Worm (Caenorhabditis elegans) whole organism, L1 larva: ENCODE data around the gene Y57G11C.23.

Experiments
- C04F5.9 ChIP-seq: sonication (generic microtip); optimal IDR thresholded peaks from 2 replicates; lab custom pipeline; 2016; ENCODE audit warnings: missing genetic modification characterization, missing compliant biosample characterization
- alr-1 ChIP-seq: fragments of 200-800 bp; sonication (Bioruptor generic); optimal IDR thresholded peaks from 2 replicates; lab custom pipeline; 2018; ENCODE audit warnings: borderline replicate concordance, mild to moderate bottlenecking, missing genetic modification characterization, missing compliant biosample characterization
- ama-1 ChIP-seq: fragments of 150-350 bp; optimal IDR thresholded peaks from 2 replicates; lab custom pipeline; 2014
- blmp-1 ChIP-seq: fragments of 150-350 bp; optimal IDR thresholded peaks from 2 replicates; lab custom pipeline; 2014; ENCODE audit warnings: missing biosample characterization, missing genetic modification characterization
- ceh-8 ChIP-seq: fragments of 200-800 bp; sonication (Bioruptor generic); optimal IDR thresholded peaks from 2 replicates; lab custom pipeline; 2018; ENCODE audit warnings: mild to moderate bottlenecking, missing genetic modification characterization, moderate library complexity, missing compliant biosample characterization
- ceh-82 ChIP-seq, 3 experiments: fragments of 150-350 bp in 1 of 3; sonication (generic microtip) in 2 of 3; optimal IDR thresholded peaks; 2 replicates each; lab custom pipeline; 2014 to 2017; ENCODE audit warnings: missing biosample characterization in 3 of 3, missing genetic modification characterization in 3 of 3
- ceh-90 ChIP-seq: sonication (generic microtip); optimal IDR thresholded peaks from 2 replicates; lab custom pipeline; 2016; ENCODE audit warnings: missing genetic modification characterization, missing compliant biosample characterization
- ces-1 ChIP-seq: fragments of 150-350 bp; optimal IDR thresholded peaks from 2 replicates; lab custom pipeline; 2014; ENCODE audit warnings: missing biosample characterization, missing genetic modification reagents, missing genetic modification characterization
- dpl-1 ChIP-seq, 3 experiments: fragments of 150-350 bp in 2 of 3; sonication (generic microtip) in 1 of 3; optimal IDR thresholded peaks; 2 replicates each; lab custom pipeline; 2014 to 2017; ENCODE audit warnings: missing biosample characterization in 3 of 3, missing genetic modification characterization in 3 of 3, missing genetic modification reagents in 3 of 3
- dsc-1 ChIP-seq: sonication (generic microtip); optimal IDR thresholded peaks from 2 replicates; lab custom pipeline; 2016; ENCODE audit warnings: mild to moderate bottlenecking, missing genetic modification characterization, missing compliant biosample characterization
- egl-13 ChIP-seq: sonication (generic microtip); optimal IDR thresholded peaks from 2 replicates; lab custom pipeline; 2016; ENCODE audit warnings: missing genotype, missing genetic modification reagents, missing genetic modification characterization, missing compliant biosample characterization
- egl-27 ChIP-seq, 2 experiments: fragments of 150-350 bp in 1 of 2; sonication (generic microtip); optimal IDR thresholded peaks; 3 replicates each; lab custom pipeline; 2017 to 2018; ENCODE audit warnings: missing biosample characterization in 2 of 2, missing genetic modification characterization in 2 of 2, missing genetic modification reagents in 2 of 2
- elt-2 ChIP-seq: sonication (generic microtip); optimal IDR thresholded peaks from 2 replicates; lab custom pipeline; 2016; ENCODE audit warnings: missing genetic modification characterization, mild to moderate bottlenecking, inconsistent platforms, missing compliant biosample characterization, missing genetic modification reagents
- elt-3 ChIP-seq, 6 experiments: fragments of 150-350 bp in 1 of 6; sonication (generic microtip); optimal IDR thresholded peaks; 2 replicates each; lab custom pipeline; 2017 to 2018; ENCODE audit warnings: missing biosample characterization in 6 of 6, missing genetic modification characterization in 6 of 6, inconsistent platforms in 1 of 6
- fos-1 ChIP-seq: fragments of 150-350 bp; optimal IDR thresholded peaks from 2 replicates; lab custom pipeline; 2014; ENCODE audit warnings: missing biosample characterization, missing genetic modification characterization
- hlh-17 ChIP-seq: fragments of 200-800 bp; sonication (Bioruptor generic); optimal IDR thresholded peaks from 2 replicates; lab custom pipeline; 2018; ENCODE audit warnings: missing genetic modification characterization, mild to moderate bottlenecking, missing compliant biosample characterization, moderate library complexity, borderline replicate concordance
- hlh-4 ChIP-seq: sonication (generic microtip); optimal IDR thresholded peaks from 2 replicates; lab custom pipeline; 2016; ENCODE audit warnings: mild to moderate bottlenecking, missing genetic modification characterization, missing compliant biosample characterization
- hpl-2 ChIP-seq: fragments of 150-350 bp; optimal IDR thresholded peaks from 2 replicates; lab custom pipeline; 2014; ENCODE audit warnings: missing biosample characterization, missing genetic modification reagents, missing genetic modification characterization
- irx-1 ChIP-seq: sonication (generic microtip); optimal IDR thresholded peaks from 2 replicates; lab custom pipeline; 2016; ENCODE audit warnings: missing genetic modification characterization, missing compliant biosample characterization
- isw-1 ChIP-seq: fragments of 200-800 bp; sonication (Bioruptor generic); IDR thresholded peaks from 2 replicates; pipeline ENCODE4 v1.3.6; 2022; ENCODE audit warnings: missing genetic modification characterization, missing compliant biosample characterization
- lin-13 ChIP-seq: fragments of 150-350 bp; optimal IDR thresholded peaks from 2 replicates; lab custom pipeline; 2014; ENCODE audit warnings: missing biosample characterization, missing genetic modification reagents, missing genetic modification characterization
- lin-14 ChIP-seq: fragments of 200-800 bp; sonication (Bioruptor generic); optimal IDR thresholded peaks from 2 replicates; lab custom pipeline; 2018; ENCODE audit warnings: mild to moderate bottlenecking, missing genetic modification characterization, moderate library complexity, missing compliant biosample characterization
- lin-15B ChIP-seq: fragments of 150-350 bp; sonication (generic microtip); optimal IDR thresholded peaks from 3 replicates; lab custom pipeline; 2014; ENCODE audit warnings: missing biosample characterization, missing genetic modification characterization
- lin-35 ChIP-seq, 2 experiments: fragments of 150-350 bp; optimal IDR thresholded peaks; 2 replicates each; lab custom pipeline; 2014; ENCODE audit warnings: missing biosample characterization in 2 of 2, missing genetic modification characterization in 2 of 2, missing genetic modification reagents in 2 of 2
- lsy-2 ChIP-seq, 2 experiments: fragments of 150-350 bp; optimal IDR thresholded peaks; 2 replicates each; lab custom pipeline; 2014; ENCODE audit warnings: missing biosample characterization in 2 of 2, missing genetic modification characterization in 2 of 2
- mab-9 ChIP-seq: fragments of 200-800 bp; sonication (Bioruptor generic); IDR thresholded peaks from 2 replicates; pipeline ENCODE4 v1.3.6; 2022; ENCODE audit warnings: missing genetic modification reagents, missing genetic modification characterization, missing compliant biosample characterization
- mef-2 ChIP-seq: fragments of 150-350 bp; optimal IDR thresholded peaks from 2 replicates; lab custom pipeline; 2014; ENCODE audit warnings: missing biosample characterization, missing genetic modification characterization
- nhr-12 ChIP-seq: sonication (generic microtip); optimal IDR thresholded peaks from 2 replicates; lab custom pipeline; 2017; ENCODE audit warnings: missing biosample characterization, missing genetic modification characterization
- nhr-19 ChIP-seq: fragments of 200-800 bp; sonication (Bioruptor generic); conservative IDR thresholded peaks from 2 replicates; pipeline ENCODE4 v1.3.6; 2022; ENCODE audit warnings: missing genetic modification characterization, missing compliant biosample characterization
- nhr-237 ChIP-seq: fragments of 150-350 bp; optimal IDR thresholded peaks from 2 replicates; lab custom pipeline; 2014; ENCODE audit warnings: missing biosample characterization, missing genetic modification characterization
- nhr-47 ChIP-seq: sonication (generic microtip); optimal IDR thresholded peaks from 2 replicates; lab custom pipeline; 2016; ENCODE audit warnings: mild to moderate bottlenecking, missing genetic modification characterization, moderate library complexity, missing compliant biosample characterization
- nhr-71 ChIP-seq: sonication (generic microtip); optimal IDR thresholded peaks from 2 replicates; lab custom pipeline; 2016; ENCODE audit warnings: mild to moderate bottlenecking, missing genetic modification characterization, moderate library complexity, missing compliant biosample characterization
- nhr-77 ChIP-seq: fragments of 150-350 bp; optimal IDR thresholded peaks from 2 replicates; lab custom pipeline; 2014; ENCODE audit warnings: missing biosample characterization, missing genetic modification characterization
- nhr-85 ChIP-seq: sonication (generic microtip); peaks from one replicate; lab custom pipeline; 2016; ENCODE audit warnings: missing genetic modification characterization, inconsistent platforms, missing compliant biosample characterization
- nhr-90 ChIP-seq: sonication (generic microtip); optimal IDR thresholded peaks from 2 replicates; lab custom pipeline; 2016; ENCODE audit warnings: mild to moderate bottlenecking, missing genetic modification characterization, missing compliant biosample characterization; ENCODE audit not compliant: poor library complexity
- rnt-1 ChIP-seq: sonication (generic microtip); optimal IDR thresholded peaks from 2 replicates; lab custom pipeline; 2016; ENCODE audit warnings: mild to moderate bottlenecking, missing genetic modification characterization, moderate library complexity, missing compliant biosample characterization
- skn-1 ChIP-seq: fragments of 150-350 bp; optimal IDR thresholded peaks from 2 replicates; lab custom pipeline; 2014; ENCODE audit warnings: missing biosample characterization, missing genetic modification characterization
- snpc-4 ChIP-seq: fragments of 150-350 bp; optimal IDR thresholded peaks from 2 replicates; lab custom pipeline; 2014; ENCODE audit warnings: missing biosample characterization, missing genetic modification characterization
- sup-37 ChIP-seq: fragments of 200-800 bp; sonication (Bioruptor generic); optimal IDR thresholded peaks from 2 replicates; lab custom pipeline; 2018; ENCODE audit warnings: mild to moderate bottlenecking, missing genetic modification characterization, missing compliant biosample characterization
- swsn-7 ChIP-seq: sonication (generic microtip); optimal IDR thresholded peaks from 2 replicates; lab custom pipeline; 2016; ENCODE audit warnings: missing genetic modification characterization, missing compliant biosample characterization
- tbx-2 ChIP-seq: sonication (generic microtip); optimal IDR thresholded peaks from 2 replicates; lab custom pipeline; 2016; ENCODE audit warnings: missing genetic modification characterization, missing compliant biosample characterization
- unc-86 ChIP-seq: sonication (generic microtip); optimal IDR thresholded peaks from 2 replicates; lab custom pipeline; 2016; ENCODE audit warnings: missing genetic modification characterization, missing compliant biosample characterization
- ztf-11 ChIP-seq, 2 experiments: sonication (generic microtip); optimal IDR thresholded peaks; 2 replicates each; lab custom pipeline; 2016 to 2017; ENCODE audit warnings: missing genetic modification characterization in 2 of 2, missing biosample characterization in 1 of 2, missing compliant biosample characterization in 1 of 2

Y57G11C.23 gene

DNA sequence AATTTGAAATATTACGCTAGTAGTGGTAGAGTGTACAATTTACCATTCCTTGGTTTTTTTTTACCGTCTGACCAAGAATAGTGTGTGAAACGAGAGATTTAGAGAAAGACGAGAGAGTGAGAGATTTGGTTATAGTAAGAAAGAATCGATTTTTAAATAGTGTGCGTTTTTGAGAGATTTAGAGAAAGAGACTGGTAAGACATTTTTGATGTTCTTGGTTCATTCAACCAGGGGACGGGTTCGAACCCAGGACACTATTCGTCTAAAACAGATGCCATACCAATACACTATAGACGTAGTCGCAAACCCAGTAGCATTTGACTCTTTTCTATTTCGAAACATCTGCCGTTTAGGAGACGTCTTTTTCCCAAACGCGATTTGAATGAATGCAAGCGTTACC, 23.5 kb downstream of the Y57G11C.23 start (continued):
- TF ChIP-seq mab-9, result peak; percentile 78
- TF ChIP-seq snpc-4, result peak; percentile 55
- no peak for TF ChIP-seq hlh-17
- peak; percentile 40 for TF ChIP-seq C04F5.9 (tag; lab: Kevin White, UChicago)
- no peak for TF ChIP-seq ces-1 (GFP tag; lab: Kevin White, UChicago)
- TF ChIP-seq skn-1 (tag; lab: Kevin White, UChicago), result peak; percentile 43
- TF ChIP-seq isw-1, result peak; percentile 32; the same call in 1 of the 2 replicates
- peak in 1 of 2 experiments; percentile 85 for TF ChIP-seq ztf-11 (tag; optimal IDR thresholded peaks at IDR 0.05; lab: Kevin White, UChicago)
- TF ChIP-seq dsc-1 (tag; lab: Kevin White, UChicago), result peak; percentile 93
- no peak for TF ChIP-seq ceh-8 (GFP tag; lab: Kevin White, UChicago)
- TF ChIP-seq ceh-82 (tag; optimal IDR thresholded peaks at IDR 0.05; lab: Kevin White, UChicago), result peak; percentile 38 to 68 (median 56)
- TF ChIP-seq hpl-2, result peak; percentile 51
- TF ChIP-seq nhr-12 (tag; lab: Kevin White, UChicago), result no peak
- TF ChIP-seq fos-1 (tag; lab: Kevin White, UChicago), result peak; percentile 64
- peak; percentile 92 for TF ChIP-seq swsn-7 (tag; lab: Kevin White, UChicago)
- peak; percentile 93 for TF ChIP-seq nhr-47 (tag; lab: Kevin White, UChicago)
- TF ChIP-seq sup-37 (GFP tag; lab: Kevin White, UChicago), result peak; percentile 27
- peak; percentile 32 for TF ChIP-seq ceh-90 (tag; lab: Kevin White, UChicago)
- peak; percentile 92 for TF ChIP-seq lin-14 (GFP tag; lab: Kevin White, UChicago)
- peak; percentile 72 to 87 for TF ChIP-seq lsy-2 (tag; optimal IDR thresholded peaks at IDR 0.05; lab: Kevin White, UChicago)
- peak; percentile 97 for TF ChIP-seq nhr-85
- TF ChIP-seq elt-3 (tag; optimal IDR thresholded peaks at IDR 0.05; lab: Kevin White, UChicago), result peak in 2 of 6 experiments; percentile 72 to 74
- peak; percentile 82 for TF ChIP-seq rnt-1 (tag; lab: Kevin White, UChicago)
- no peak for TF ChIP-seq ama-1 (lab: Kevin White, UChicago)
- TF ChIP-seq hlh-4 (tag; lab: Kevin White, UChicago), result peak; percentile 1
- peak; percentile 93 for TF ChIP-seq nhr-90
- peak; percentile 58 for TF ChIP-seq unc-86 (tag; lab: Kevin White, UChicago)
- TF ChIP-seq alr-1 (tag; lab: Kevin White, UChicago), result no peak
- TF ChIP-seq dpl-1 (GFP tag; optimal IDR thresholded peaks at IDR 0.05; lab: Kevin White, UChicago), result peak; percentile 60 to 61 (median 60)
- no peak for TF ChIP-seq egl-13 (tag; lab: Kevin White, UChicago)
- peak; percentile 5 for TF ChIP-seq lin-15B (tag; lab: Kevin White, UChicago)
- peak; percentile 93 for TF ChIP-seq nhr-71 (tag; lab: Kevin White, UChicago)
- TF ChIP-seq tbx-2 (tag; lab: Kevin White, UChicago), result peak; percentile 82
- no peak for TF ChIP-seq egl-27 (tag; optimal IDR thresholded peaks at IDR 0.05; lab: Kevin White, UChicago)
- TF ChIP-seq elt-2 (tag; lab: Kevin White, UChicago), result peak; percentile 40
- peak; percentile 84 for TF ChIP-seq irx-1 (tag; lab: Kevin White, UChicago)
- TF ChIP-seq nhr-19 (GFP tag; lab: Robert Waterston, UW), result peak; percentile 87
- TF ChIP-seq blmp-1 (tag; lab: Kevin White, UChicago), result peak; percentile 44
- peak; percentile 55 for TF ChIP-seq nhr-77 (tag; lab: Kevin White, UChicago)
- TF ChIP-seq lin-35 (GFP tag; optimal IDR thresholded peaks at IDR 0.05; lab: Kevin White, UChicago), result peak; percentile 54 to 83
- TF ChIP-seq nhr-237 (tag; lab: Kevin White, UChicago), result no peak
- TF ChIP-seq mef-2 (tag; lab: Kevin White, UChicago), result no peak
- TF ChIP-seq lin-13 (GFP tag; lab: Kevin White, UChicago), result peak; percentile 74
